Fruit fly (Drosophila melanogaster) whole organism, prepupa: ENCODE results near the gene CG6479.

ENCODE experiments used
- CG10669 ChIP-seq: fragments of 200-800 bp; sonication (Bioruptor generic); optimal IDR thresholded peaks from 3 replicates; lab custom pipeline; 2018; ENCODE audit warnings: missing biosample characterization, mild to moderate bottlenecking, missing genetic modification characterization, moderate library complexity
- CG3919 ChIP-seq: fragments of 200-800 bp; sonication (Bioruptor generic); optimal IDR thresholded peaks from 3 replicates; lab custom pipeline; 2016; ENCODE audit warnings: missing biosample characterization, missing genetic modification characterization
- Hr38 ChIP-seq: sonication (Bioruptor generic); optimal IDR thresholded peaks from 2 replicates; lab custom pipeline; 2016; ENCODE audit warnings: missing biosample characterization, missing genetic modification characterization
- Hr39 ChIP-seq: fragments of 200-800 bp; sonication (Bioruptor generic); optimal IDR thresholded peaks from 2 replicates; lab custom pipeline; 2016; ENCODE audit warnings: missing biosample characterization, missing genetic modification characterization
- Hr4 ChIP-seq: fragments of 200-800 bp; sonication (Bioruptor generic); optimal IDR thresholded peaks from 3 replicates; lab custom pipeline; 2016; ENCODE audit warnings: missing biosample characterization, missing genetic modification characterization
- OdsH ChIP-seq: fragments of 200-800 bp; sonication (Bioruptor generic); optimal IDR thresholded peaks from 3 replicates; lab custom pipeline; 2016; ENCODE audit warnings: missing biosample characterization, missing genetic modification characterization
- eg ChIP-seq: fragments of 200-800 bp; sonication (Bioruptor generic); IDR thresholded peaks from 3 replicates; pipeline ENCODE4 v1.3.6; 2022; ENCODE audit warnings: missing biosample characterization, missing genetic modification characterization
- esn ChIP-seq: fragments of 200-800 bp; sonication (Bioruptor generic); optimal IDR thresholded peaks from 2 replicates; lab custom pipeline; 2016; ENCODE audit warnings: missing biosample characterization, mild to moderate bottlenecking, missing genetic modification characterization, moderate library complexity

DNA sequence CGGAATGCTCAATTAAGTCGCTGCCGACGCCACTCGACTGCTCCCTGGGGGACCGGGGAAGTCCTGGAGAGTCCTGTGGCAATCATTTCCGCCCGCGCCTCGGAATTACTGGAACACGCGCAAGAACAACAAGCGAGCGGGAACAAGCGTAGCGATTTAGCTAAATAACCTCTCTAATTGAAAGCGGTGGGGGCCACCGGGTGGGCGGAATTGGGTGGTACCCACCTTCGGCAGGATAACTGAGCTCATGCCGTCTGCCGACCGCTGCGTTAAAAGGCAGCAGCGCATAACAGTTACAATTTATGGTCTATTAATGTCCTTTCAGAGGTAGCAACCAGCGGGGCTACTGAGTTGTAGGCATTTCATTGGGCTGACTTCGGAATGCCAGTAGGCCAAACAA lies 7.3 kb upstream of the CG6479 start:
- TF ChIP-seq Hr39 (GFP tag; lab: Kevin White, UChicago) (no peak), CG3919 (no peak), OdsH (GFP tag; lab: Kevin White, UChicago) (no peak), esn (GFP tag; lab: Kevin White, UChicago) (no peak), CG10669 (no peak), Hr38 (GFP tag; lab: Kevin White, UChicago) (no peak), eg (GFP tag; lab: Robert Waterston, UW) (no peak), Hr4 (GFP tag; lab: Kevin White, UChicago) (no peak)
